Worm (Caenorhabditis elegans): Measurements from ENCODE around the gene F27E5.8.

ce11 chrII:10098428-10098827 lies 28.9 kb downstream of the F27E5.8 start:
- no peak for TF ChIP-seq dao-5 (tag; optimal IDR thresholded peaks at IDR 0.05)
- no peak for TF ChIP-seq him-1 (tag; optimal IDR thresholded peaks at IDR 0.05)
